Worm (Caenorhabditis elegans) whole organism, L2 larva: ENCODE data around the gene F26D2.14.

ENCODE experiments used
- aly-2 ChIP-seq: fragments of 150-350 bp; optimal IDR thresholded peaks from 2 replicates; lab custom pipeline; 2014; ENCODE audit warnings: missing biosample characterization, missing genetic modification characterization
- ama-1 ChIP-seq: fragments of 150-350 bp; optimal IDR thresholded peaks from 2 replicates; lab custom pipeline; 2018; ENCODE audit warnings: inconsistent platforms
- ceh-82 ChIP-seq: fragments of 150-350 bp; optimal IDR thresholded peaks from 2 replicates; lab custom pipeline; 2014; ENCODE audit warnings: missing biosample characterization, missing genetic modification characterization
- lin-39 ChIP-seq: fragments of 150-350 bp; optimal IDR thresholded peaks from 2 replicates; lab custom pipeline; 2014; ENCODE audit warnings: missing biosample characterization, missing genetic modification reagents, missing genetic modification characterization
- lsy-2 ChIP-seq, 2 experiments: fragments of 150-350 bp in 1 of 2; sonication (generic microtip) in 1 of 2; optimal IDR thresholded peaks; 2 replicates each; lab custom pipeline; 2014 to 2017; ENCODE audit warnings: missing biosample characterization in 2 of 2, missing genetic modification characterization in 2 of 2
- mdl-1 ChIP-seq, 2 experiments: fragments of 150-350 bp in 1 of 2; sonication (generic microtip) in 1 of 2; optimal IDR thresholded peaks; 2 replicates each; lab custom pipeline; 2017; ENCODE audit warnings: missing biosample characterization in 2 of 2, missing genetic modification characterization in 2 of 2
- nhr-77 ChIP-seq: fragments of 150-350 bp; optimal IDR thresholded peaks from 2 replicates; lab custom pipeline; 2014; ENCODE audit warnings: missing biosample characterization, missing genetic modification characterization
- skn-1 ChIP-seq: sonication (generic microtip); optimal IDR thresholded peaks from 2 replicates; lab custom pipeline; 2017; ENCODE audit warnings: missing biosample characterization, missing genetic modification characterization
- sma-9 ChIP-seq, 2 experiments: fragments of 150-350 bp in 1 of 2; sonication (generic microtip) in 1 of 2; optimal IDR thresholded peaks; 2 replicates each; lab custom pipeline; 2014 to 2016; ENCODE audit warnings: missing genetic modification characterization in 2 of 2, mild to moderate bottlenecking in 1 of 2, missing biosample characterization in 1 of 2, missing compliant biosample characterization in 1 of 2, missing genetic modification reagents in 1 of 2, moderate library complexity in 1 of 2
- snpc-4 ChIP-seq: fragments of 150-350 bp; optimal IDR thresholded peaks from 2 replicates; lab custom pipeline; 2014; ENCODE audit warnings: missing biosample characterization, missing genetic modification characterization
- unc-39 ChIP-seq: fragments of 150-350 bp; optimal IDR thresholded peaks from 2 replicates; lab custom pipeline; 2014; ENCODE audit warnings: missing biosample characterization, missing genetic modification characterization
- unc-62 ChIP-seq: fragments of 150-350 bp; optimal IDR thresholded peaks from 2 replicates; lab custom pipeline; 2014; ENCODE audit warnings: missing biosample characterization, missing genetic modification reagents, missing genetic modification characterization

DNA sequence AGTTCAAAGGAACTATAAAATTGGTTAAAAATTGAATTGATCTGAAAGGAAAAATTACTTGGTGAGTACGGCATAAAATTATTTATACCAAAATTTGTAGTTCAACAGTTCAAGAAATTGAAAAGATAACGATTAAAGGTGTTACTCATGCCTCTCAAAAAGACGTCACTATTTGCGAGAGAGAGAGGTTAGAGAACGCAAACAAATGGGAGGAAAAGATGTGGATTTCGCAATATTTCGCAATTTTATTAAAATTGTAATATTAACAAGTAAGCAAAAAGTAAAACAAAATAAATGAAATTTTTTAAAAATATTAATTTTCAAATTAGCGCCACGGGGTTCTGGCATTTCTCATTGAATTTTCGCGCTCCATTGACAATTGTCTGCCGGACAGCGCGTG lies 40.5 kb upstream of the F26D2.14 start, which contains the start of gene F13A7.11:
- TF ChIP-seq ceh-82 (no peak), lin-39 (tag; lab: Kevin White, UChicago) (no peak), nhr-77 (tag; lab: Kevin White, UChicago) (no peak), skn-1 (tag; lab: Kevin White, UChicago) (no peak), lsy-2 (tag; optimal IDR thresholded peaks at IDR 0.05; lab: Kevin White, UChicago) (no peak), aly-2 (no peak), unc-62 (GFP tag; lab: Kevin White, UChicago) (no peak), sma-9 (GFP tag; optimal IDR thresholded peaks at IDR 0.05; lab: Kevin White, UChicago) (peak; percentile 67), sma-9 (tag; optimal IDR thresholded peaks at IDR 0.05; lab: Kevin White, UChicago) (no peak), unc-39 (tag; lab: Kevin White, UChicago) (no peak), snpc-4 (tag; lab: Kevin White, UChicago) (no peak), mdl-1 (tag; optimal IDR thresholded peaks at IDR 0.05; lab: Kevin White, UChicago) (no peak), ama-1 (lab: Kevin White, UChicago) (no peak)
